Fruit fly (Drosophila melanogaster): ENCODE measurements around the gene CG4367.

- TF ChIP-seq OdsH (GFP tag; optimal IDR thresholded peaks at IDR 0.05), result no peak
- no peak for TF ChIP-seq CG32006 (GFP tag; optimal IDR thresholded peaks at IDR 0.05)
- no peak for TF ChIP-seq CG1621 (tag; optimal IDR thresholded peaks at IDR 0.05)
- TF ChIP-seq acj6 (GFP tag; optimal IDR thresholded peaks at IDR 0.05), result no peak
- no peak for TF ChIP-seq CG10631 (GFP tag; optimal IDR thresholded peaks at IDR 0.05)
- TF ChIP-seq CG6808 (GFP tag; optimal IDR thresholded peaks at IDR 0.05), result no peak
Observed at dm6 chr3R:20318166-20318690, 13.5 kb upstream of the CG4367 start.

All from whole organism, prepupa.